Worm (Caenorhabditis elegans): Measurements from ENCODE around the gene C02B8.12.

Gene C02B8.12

DNA sequence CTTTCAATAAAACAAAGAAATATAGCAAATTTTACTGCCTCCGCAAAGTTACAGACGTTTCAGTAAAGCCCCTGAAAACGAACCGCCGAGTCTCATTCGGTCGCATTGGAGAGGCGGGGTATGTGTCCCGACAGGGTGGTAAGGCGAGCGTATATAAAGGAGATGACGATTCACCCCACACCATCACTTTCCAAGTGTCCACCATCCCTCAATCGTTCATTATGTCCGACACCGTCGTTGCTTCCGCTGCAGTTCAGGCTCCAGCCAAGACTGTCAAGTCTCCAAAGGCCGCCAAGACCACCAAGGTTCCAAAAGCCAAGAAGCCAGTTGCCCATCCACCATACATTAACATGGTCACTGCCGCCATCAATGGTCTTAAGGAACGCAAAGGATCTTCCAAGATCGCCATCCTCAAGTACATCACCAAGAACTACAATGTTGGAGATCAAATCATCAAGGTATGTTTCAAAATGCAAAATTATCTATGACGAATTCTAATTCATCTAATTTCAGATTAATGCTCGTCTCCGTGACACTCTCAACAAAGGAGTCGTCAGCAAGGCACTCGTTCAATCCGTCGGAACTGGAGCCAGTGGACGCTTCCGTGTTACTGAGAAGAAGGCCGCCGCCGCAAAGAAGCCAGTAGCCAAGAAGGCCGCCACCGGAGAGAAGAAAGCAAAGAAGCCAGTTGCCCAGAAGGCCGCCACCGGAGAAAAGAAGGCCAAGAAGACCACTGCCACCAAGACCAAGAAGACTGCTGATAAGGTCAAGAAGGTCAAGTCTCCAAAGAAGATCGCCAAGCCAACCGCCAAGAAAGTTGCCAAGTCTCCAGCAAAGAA, 36.0 kb upstream of the C02B8.12 start, which contains the start of gene hil-3 (continued):
- TF ChIP-seq syd-9 (tag; optimal IDR thresholded peaks at IDR 0.05) (no peak), nhr-11 (tag; optimal IDR thresholded peaks at IDR 0.05) (no peak), tbx-7 (tag; optimal IDR thresholded peaks at IDR 0.05) (peak; percentile 9), hlh-15 (tag; optimal IDR thresholded peaks at IDR 0.05) (no peak), pat-9 (tag; optimal IDR thresholded peaks at IDR 0.05) (no peak), pag-3 (tag; optimal IDR thresholded peaks at IDR 0.05; ENCODE audit: borderline replicate concordance) (no peak), npax-4 (tag; optimal IDR thresholded peaks at IDR 0.05) (no peak), K09A11.1 (tag; optimal IDR thresholded peaks at IDR 0.05; ENCODE audit: insufficient read depth) (no peak), ceh-45 (GFP tag; IDR thresholded peaks at IDR 0.05) (no peak), tbx-2 (tag; optimal IDR thresholded peaks at IDR 0.05) (peak; percentile 36), unc-86 (tag; optimal IDR thresholded peaks at IDR 0.05) (no peak), ttx-3 (tag; optimal IDR thresholded peaks at IDR 0.05) (no peak), ceh-31 (tag; optimal IDR thresholded peaks at IDR 0.05) (peak; percentile 26), che-1 (tag; optimal IDR thresholded peaks at IDR 0.05) (no peak), dve-1 (tag; optimal IDR thresholded peaks at IDR 0.05) (no peak), madf-2 (tag; optimal IDR thresholded peaks at IDR 0.05) (no peak), ceh-19 (GFP tag; optimal IDR thresholded peaks at IDR 0.05) (no peak), mec-3 (tag; optimal IDR thresholded peaks at IDR 0.05; ENCODE audit: borderline replicate concordance) (no peak), sdc-2 (tag; optimal IDR thresholded peaks at IDR 0.05) (peak; percentile 19), unc-55 (GFP tag; optimal IDR thresholded peaks at IDR 0.05) (no peak), nfya-1 (tag; optimal IDR thresholded peaks at IDR 0.05) (no peak), lin-11 (tag; optimal IDR thresholded peaks at IDR 0.05) (no peak), ama-1 (optimal IDR thresholded peaks at IDR 0.05) (peak; percentile 46)

DNA sequence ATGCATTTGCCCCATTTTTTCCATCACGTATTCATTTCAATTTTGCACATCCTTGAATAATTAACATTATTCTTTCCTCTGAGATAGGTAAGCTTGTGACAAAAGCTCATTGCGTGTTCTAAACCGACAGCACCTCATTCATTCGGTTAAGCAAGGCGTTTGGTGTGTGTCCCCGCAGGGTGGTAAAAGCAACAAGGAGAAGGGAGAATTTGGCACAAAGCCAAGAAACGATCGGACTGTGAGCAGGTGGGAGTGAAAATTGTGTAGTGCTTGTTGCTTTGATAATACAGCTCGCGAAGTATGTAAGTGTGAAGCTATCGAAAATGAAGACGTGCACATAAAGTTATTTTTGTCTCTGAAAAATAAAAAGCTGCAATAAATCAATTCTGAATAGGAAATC, 34.0 kb upstream of the C02B8.12 start:
- TF ChIP-seq ama-1 (optimal IDR thresholded peaks at IDR 0.05): no peak
- no peak for TF ChIP-seq ceh-30 (tag; optimal IDR thresholded peaks at IDR 0.05)
- TF ChIP-seq che-1 (tag; optimal IDR thresholded peaks at IDR 0.05): no peak
- peak; percentile 28 for TF ChIP-seq unc-55 (GFP tag; optimal IDR thresholded peaks at IDR 0.05)
- TF ChIP-seq ttx-3 (tag; optimal IDR thresholded peaks at IDR 0.05): no peak
- no peak for TF ChIP-seq eyg-1 (tag; optimal IDR thresholded peaks at IDR 0.05)
- TF ChIP-seq hlh-13 (GFP tag; optimal IDR thresholded peaks at IDR 0.05): no peak
- TF ChIP-seq sox-4 (tag; optimal IDR thresholded peaks at IDR 0.05): no peak
- TF ChIP-seq unc-86 (tag; optimal IDR thresholded peaks at IDR 0.05): no peak
- no peak for TF ChIP-seq T23F11.4 (GFP tag; optimal IDR thresholded peaks at IDR 0.05)
- TF ChIP-seq npax-4 (tag; optimal IDR thresholded peaks at IDR 0.05): no peak
- TF ChIP-seq rnt-1 (tag; optimal IDR thresholded peaks at IDR 0.05): no peak
- TF ChIP-seq pat-9 (tag; optimal IDR thresholded peaks at IDR 0.05): no peak
- TF ChIP-seq ceh-6 (GFP tag; optimal IDR thresholded peaks at IDR 0.05): no peak
- no peak for TF ChIP-seq ets-4 (tag; optimal IDR thresholded peaks at IDR 0.05)
- TF ChIP-seq fkh-10 (GFP tag; optimal IDR thresholded peaks at IDR 0.05): no peak
- TF ChIP-seq dve-1 (tag; optimal IDR thresholded peaks at IDR 0.05): no peak
- TF ChIP-seq pax-1 (tag; optimal IDR thresholded peaks at IDR 0.05): no peak
- peak; percentile 47 for TF ChIP-seq nfya-1 (tag; optimal IDR thresholded peaks at IDR 0.05)
- TF ChIP-seq unc-42 (tag; optimal IDR thresholded peaks at IDR 0.05): peak; percentile 23
- no peak for TF ChIP-seq nhr-232 (tag; optimal IDR thresholded peaks at IDR 0.05)
- TF ChIP-seq ceh-9 (tag; optimal IDR thresholded peaks at IDR 0.05): no peak
- TF ChIP-seq hlh-15 (tag; optimal IDR thresholded peaks at IDR 0.05): no peak
- no peak for TF ChIP-seq pha-4 (tag; optimal IDR thresholded peaks at IDR 0.05)
- TF ChIP-seq pag-3 (tag; optimal IDR thresholded peaks at IDR 0.05; ENCODE audit: borderline replicate concordance): no peak
- TF ChIP-seq fax-1 (tag; optimal IDR thresholded peaks at IDR 0.05): no peak
- no peak for TF ChIP-seq K09A11.1 (tag; optimal IDR thresholded peaks at IDR 0.05; ENCODE audit: insufficient read depth)
- TF ChIP-seq zip-5 (tag; optimal IDR thresholded peaks at IDR 0.05): no peak
- no peak for TF ChIP-seq ahr-1 (tag; optimal IDR thresholded peaks at IDR 0.05)
- TF ChIP-seq C08G9.2 (tag; optimal IDR thresholded peaks at IDR 0.05): no peak
- TF ChIP-seq Y22D7AL.16 (tag; optimal IDR thresholded peaks at IDR 0.05): no peak
- no peak for TF ChIP-seq lin-11 (tag; optimal IDR thresholded peaks at IDR 0.05)
- no peak for TF ChIP-seq ceh-24 (tag; optimal IDR thresholded peaks at IDR 0.05)
- no peak for TF ChIP-seq ceh-2 (tag; optimal IDR thresholded peaks at IDR 0.05)
- TF ChIP-seq tbx-2 (tag; optimal IDR thresholded peaks at IDR 0.05): peak; percentile 62
- TF ChIP-seq ceh-19 (GFP tag; optimal IDR thresholded peaks at IDR 0.05): no peak
- TF ChIP-seq F13H6.1 (tag; optimal IDR thresholded peaks at IDR 0.05): no peak
- no peak for TF ChIP-seq fkh-6 (tag; optimal IDR thresholded peaks at IDR 0.05)
- TF ChIP-seq ceh-34 (tag; optimal IDR thresholded peaks at IDR 0.05): no peak
- TF ChIP-seq ceh-14 (tag; optimal IDR thresholded peaks at IDR 0.05): no peak
- no peak for TF ChIP-seq ceh-45 (GFP tag; IDR thresholded peaks at IDR 0.05)

All from whole organism, late embryonic.